Worm (Caenorhabditis elegans) whole organism, midembryonic: ENCODE data around the gene F38B6.6.

Source experiments
- T22C8.4 ChIP-seq: fragments of 200-800 bp; sonication (Bioruptor generic); IDR thresholded peaks from 2 replicates; pipeline ENCODE4 v1.3.6; 2022; ENCODE audit warnings: missing genetic modification characterization, missing compliant biosample characterization
- cog-1 ChIP-seq: sonication (generic microtip); optimal IDR thresholded peaks from 2 replicates; lab custom pipeline; 2016; ENCODE audit warnings: missing genetic modification characterization, missing compliant biosample characterization
- flt-1 ChIP-seq: fragments of 200-800 bp; sonication (Bioruptor generic); IDR thresholded peaks from 2 replicates; pipeline ENCODE4 v1.3.6; 2022; ENCODE audit warnings: missing genetic modification characterization, missing compliant biosample characterization
- klf-2 ChIP-seq: fragments of 200-800 bp; sonication (Bioruptor generic); conservative IDR thresholded peaks from 2 replicates; pipeline ENCODE4 v1.3.6; 2022; ENCODE audit warnings: missing genetic modification reagents, missing genetic modification characterization, missing compliant biosample characterization
- med-1 ChIP-seq: sonication (generic microtip); optimal IDR thresholded peaks from 2 replicates; lab custom pipeline; 2017; ENCODE audit warnings: missing genetic modification characterization, mild to moderate bottlenecking, missing compliant biosample characterization, antibody characterized with exemption, missing genetic modification reagents; ENCODE audit not compliant: insufficient read depth
- ref-1 ChIP-seq: fragments of 200-800 bp; sonication (Bioruptor generic); conservative IDR thresholded peaks from 2 replicates; pipeline ENCODE4 v1.3.6; 2022; ENCODE audit warnings: missing genetic modification reagents, missing genetic modification characterization, missing compliant biosample characterization
- tab-1 ChIP-seq: fragments of 200-800 bp; sonication (Bioruptor generic); IDR thresholded peaks from 2 replicates; pipeline ENCODE4 v1.3.6; 2022; ENCODE audit warnings: missing genetic modification characterization, missing compliant biosample characterization
- ztf-23 ChIP-seq: fragments of 200-800 bp; sonication (Bioruptor generic); IDR thresholded peaks from 2 replicates; pipeline ENCODE4 v1.3.6; 2022; ENCODE audit warnings: missing genetic modification reagents, missing genetic modification characterization, missing compliant biosample characterization
- ztf-29 ChIP-seq: fragments of 200-800 bp; sonication (Bioruptor generic); IDR thresholded peaks from 2 replicates; pipeline ENCODE4 v1.3.6; 2022; ENCODE audit warnings: missing genetic modification reagents, missing genetic modification characterization, missing compliant biosample characterization

F38B6.6 gene

DNA sequence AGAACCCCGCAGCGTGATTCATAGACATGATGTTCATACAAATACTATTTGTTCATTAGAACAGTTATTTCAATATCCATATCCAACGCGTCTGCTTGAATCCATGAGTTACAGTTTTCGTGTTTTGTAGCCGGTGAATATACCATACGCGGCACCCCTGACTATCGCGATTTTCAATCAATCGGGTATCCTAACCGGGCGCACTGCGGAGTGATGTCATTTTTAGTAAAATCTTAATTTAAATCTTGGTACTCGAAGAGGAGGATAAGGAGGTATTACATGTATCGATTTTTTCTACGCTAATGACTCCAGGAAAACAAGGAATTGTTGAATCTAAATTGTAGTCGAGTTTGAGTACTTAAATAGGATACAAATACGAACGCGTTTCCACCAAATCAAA is 20.5 kb downstream of the F38B6.6 start:
- TF ChIP-seq ref-1 (no peak), ztf-23 (GFP tag; lab: Robert Waterston, UW) (no peak), ztf-29 (GFP tag; lab: Robert Waterston, UW) (no peak), klf-2 (GFP tag; lab: Robert Waterston, UW) (no peak), tab-1 (no peak), cog-1 (tag; lab: Kevin White, UChicago) (no peak), T22C8.4 (GFP tag; lab: Robert Waterston, UW) (no peak), flt-1 (no peak), med-1 (GFP tag; lab: Kevin White, UChicago) (no peak)

ce11 chrX:6668911-6669310 is 21.0 kb downstream of the F38B6.6 start, which contains the start of gene nhr-137:
Gene nhr-137 (minus strand): TSS chrX:6669011.
- TF ChIP-seq tab-1 (no peak), ref-1 (no peak), ztf-29 (GFP tag; lab: Robert Waterston, UW) (no peak), klf-2 (GFP tag; lab: Robert Waterston, UW) (no peak), flt-1 (no peak), med-1 (GFP tag; lab: Kevin White, UChicago) (no peak), ztf-23 (GFP tag; lab: Robert Waterston, UW) (no peak), cog-1 (tag; lab: Kevin White, UChicago) (no peak)

- TF ChIP-seq cog-1 (tag; lab: Kevin White, UChicago): no peak
- no peak for TF ChIP-seq tab-1
- TF ChIP-seq flt-1: no peak
- TF ChIP-seq ztf-29 (GFP tag; lab: Robert Waterston, UW): no peak
- no peak for TF ChIP-seq klf-2 (GFP tag; lab: Robert Waterston, UW)
- no peak for TF ChIP-seq T22C8.4 (GFP tag; lab: Robert Waterston, UW)
- no peak for TF ChIP-seq ztf-23 (GFP tag; lab: Robert Waterston, UW)
- no peak for TF ChIP-seq ref-1
- no peak for TF ChIP-seq med-1 (GFP tag; lab: Kevin White, UChicago)
Measured at ce11 chrX:6667468-6667867, 22.4 kb downstream of the F38B6.6 start.

DNA sequence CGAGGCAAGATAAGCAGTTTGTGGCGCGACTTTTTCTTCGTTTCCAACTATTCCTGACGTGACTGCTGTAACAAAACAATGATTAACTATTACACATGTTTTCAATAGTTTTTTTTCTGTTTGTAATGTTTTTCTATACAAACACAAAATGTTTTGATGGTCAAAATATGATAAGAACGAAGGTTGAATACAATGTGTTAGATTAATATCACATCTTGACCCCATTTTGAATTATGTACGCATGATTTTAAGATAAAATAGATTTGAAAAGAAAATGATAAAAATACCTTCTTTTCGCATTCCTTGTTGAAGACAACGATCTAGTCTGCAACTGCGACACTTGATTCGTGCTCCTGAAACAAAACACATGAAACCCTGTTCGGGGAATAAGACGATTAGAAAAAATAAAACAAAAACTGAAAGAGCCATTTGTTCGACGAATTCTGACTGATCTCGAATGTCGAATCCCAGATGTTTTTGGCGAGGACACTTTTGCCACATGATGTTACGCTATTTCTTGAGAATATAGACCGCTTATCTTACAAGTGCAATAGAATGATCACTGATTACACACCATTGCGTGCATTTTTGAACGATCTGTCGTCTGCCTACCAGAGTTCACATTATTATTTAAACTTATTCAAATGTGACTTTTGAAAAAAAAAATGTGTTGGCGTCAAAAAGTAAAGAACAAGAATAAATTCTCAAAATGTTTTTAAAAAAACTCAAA is 24.6 kb downstream of the F38B6.6 start:
- TF ChIP-seq flt-1: no peak

- TF ChIP-seq med-1 (GFP tag; lab: Kevin White, UChicago): no peak
- TF ChIP-seq cog-1 (tag; lab: Kevin White, UChicago): no peak
- no peak for TF ChIP-seq ztf-29 (GFP tag; lab: Robert Waterston, UW)
- no peak for TF ChIP-seq flt-1
- TF ChIP-seq T22C8.4 (GFP tag; lab: Robert Waterston, UW): no peak
- TF ChIP-seq ztf-23 (GFP tag; lab: Robert Waterston, UW): no peak
Measured at ce11 chrX:6663780-6664437, 26.0 kb downstream of the F38B6.6 start.

ce11 chrX:6662267-6662666 is 27.6 kb downstream of the F38B6.6 start:
- TF ChIP-seq ztf-23 (GFP tag; lab: Robert Waterston, UW) (no peak), med-1 (GFP tag; lab: Kevin White, UChicago) (no peak), T22C8.4 (GFP tag; lab: Robert Waterston, UW) (no peak), cog-1 (tag; lab: Kevin White, UChicago) (no peak)

DNA sequence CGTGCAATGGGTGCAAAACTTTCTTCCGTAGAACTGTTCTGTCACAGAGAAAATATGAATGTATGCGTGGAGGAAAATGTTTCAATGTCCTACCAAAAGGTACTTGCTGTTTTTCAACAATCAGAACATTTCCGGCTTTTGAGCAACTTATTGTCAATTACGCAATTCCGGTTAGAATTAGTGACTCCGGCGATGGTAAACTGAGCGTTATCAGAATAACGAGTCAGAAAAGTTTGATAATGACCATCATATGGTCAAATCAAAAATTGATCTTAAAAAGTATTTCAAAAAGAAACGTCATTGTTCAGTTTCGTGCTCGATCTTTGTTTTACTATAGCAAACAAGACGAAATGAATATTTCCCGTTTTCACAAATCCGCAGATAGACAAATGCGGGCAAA is 33.1 kb downstream of the F38B6.6 start:
- TF ChIP-seq ztf-29 (GFP tag; lab: Robert Waterston, UW) (no peak), flt-1 (no peak), med-1 (GFP tag; lab: Kevin White, UChicago) (no peak), klf-2 (GFP tag; lab: Robert Waterston, UW) (no peak), ztf-23 (GFP tag; lab: Robert Waterston, UW) (no peak), ref-1 (no peak), T22C8.4 (GFP tag; lab: Robert Waterston, UW) (no peak), tab-1 (no peak), cog-1 (tag; lab: Kevin White, UChicago) (no peak)

ce11 chrX:6656251-6656650 is 33.6 kb downstream of the F38B6.6 start:
- TF ChIP-seq klf-2 (GFP tag; lab: Robert Waterston, UW) (no peak), tab-1 (no peak), med-1 (GFP tag; lab: Kevin White, UChicago) (no peak), ztf-23 (GFP tag; lab: Robert Waterston, UW) (no peak), flt-1 (no peak), ref-1 (no peak), T22C8.4 (GFP tag; lab: Robert Waterston, UW) (no peak), ztf-29 (GFP tag; lab: Robert Waterston, UW) (no peak), cog-1 (tag; lab: Kevin White, UChicago) (no peak)

DNA sequence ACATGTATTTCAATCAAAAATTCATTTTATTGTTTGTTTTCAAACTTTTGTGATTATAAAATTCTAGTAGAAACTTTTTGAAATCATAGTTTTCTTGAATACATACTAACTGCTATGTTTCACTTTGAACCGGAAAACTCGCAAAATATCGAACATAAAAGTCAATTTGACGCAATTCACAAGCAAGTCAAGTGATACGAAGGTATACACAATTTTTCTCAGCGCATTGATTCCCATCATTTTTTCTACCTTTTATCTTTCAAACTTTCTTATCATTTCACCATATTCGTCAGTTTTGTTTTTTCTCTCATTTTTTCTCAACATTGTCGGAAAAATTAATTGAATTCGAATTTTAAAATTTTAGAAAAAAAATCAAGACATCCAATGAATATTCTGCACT is 34.7 kb downstream of the F38B6.6 start, which contains the start of gene nhr-173:
nhr-173 (plus strand) TSS at position 366 of the 400 bp plus-strand sequence.
- TF ChIP-seq cog-1 (tag; lab: Kevin White, UChicago): no peak
- no peak for TF ChIP-seq flt-1

DNA sequence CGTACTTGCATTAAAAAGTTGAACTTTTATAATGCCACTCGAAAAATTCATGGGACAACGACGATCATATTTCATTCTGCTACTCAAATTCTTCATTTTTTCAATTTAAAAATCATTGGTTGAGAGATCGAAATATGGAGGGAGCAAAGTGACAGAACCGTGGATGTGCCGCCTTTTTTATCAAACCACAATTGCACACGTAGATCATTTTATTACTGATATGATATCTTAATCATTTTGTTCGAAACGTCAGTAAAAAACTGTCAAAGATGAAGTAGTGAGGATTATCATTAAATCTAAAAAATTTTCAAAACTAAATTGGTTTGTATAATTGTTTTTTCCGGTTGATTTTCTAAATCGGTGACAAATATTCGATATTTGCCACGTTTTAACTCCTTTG is 35.7 kb downstream of the F38B6.6 start:
- TF ChIP-seq ztf-29 (GFP tag; lab: Robert Waterston, UW) (no peak), klf-2 (GFP tag; lab: Robert Waterston, UW) (no peak), cog-1 (tag; lab: Kevin White, UChicago) (no peak), T22C8.4 (GFP tag; lab: Robert Waterston, UW) (no peak), ref-1 (no peak), tab-1 (no peak), flt-1 (no peak), ztf-23 (GFP tag; lab: Robert Waterston, UW) (no peak), med-1 (GFP tag; lab: Kevin White, UChicago) (no peak)
